Worm (Caenorhabditis elegans): ENCODE data around the gene fbxa-69.
"Not testable (repeated sequence)": the region's sequence is repeated elsewhere in the genome, so short reads cannot be mapped to it uniquely, and the experiment has no call there.

Gene fbxa-69

ce11 chrV:15826110-15826509 lies 10.3 kb upstream of the fbxa-69 start, which contains the start of gene srbc-51:
Gene srbc-51 (plus strand): TSS chrV:15826410.
- TF ChIP-seq vab-7 (GFP tag; IDR thresholded peaks at IDR 0.05) (no peak), aha-1 (tag) (peak; percentile 59)

- TF ChIP-seq ceh-28 (tag; optimal IDR thresholded peaks at IDR 0.05) (no peak), hlh-11 (tag; optimal IDR thresholded peaks at IDR 0.05) (no peak), attf-4 (tag; optimal IDR thresholded peaks at IDR 0.05) (no peak)
Observed at ce11 chrV:15824866-15825265, 9.1 kb upstream of the fbxa-69 start, which contains the start of gene srbc-50. Gene srbc-50 (minus strand): TSS chrV:15824966.

- TF ChIP-seq arid-1 (GFP tag; conservative IDR thresholded peaks at IDR 0.05) (no peak), hmg-1.1 (GFP tag; IDR thresholded peaks at IDR 0.05) (no peak), zip-2 (tag; optimal IDR thresholded peaks at IDR 0.05) (no peak), rbr-2 (tag; optimal IDR thresholded peaks at IDR 0.05) (no peak), egl-27 (tag; optimal IDR thresholded peaks at IDR 0.05) (no peak), tra-1 (GFP tag; IDR thresholded peaks at IDR 0.05) (no peak), nhr-76 (tag; optimal IDR thresholded peaks at IDR 0.05) (no peak), F26F4.8 (GFP tag; conservative IDR thresholded peaks at IDR 0.05) (no peak), nhr-42 (GFP tag; IDR thresholded peaks at IDR 0.05) (no peak), sdz-12 (GFP tag; optimal IDR thresholded peaks at IDR 0.05) (no peak), php-3 (GFP tag; IDR thresholded peaks at IDR 0.05) (no peak), egl-43 (GFP tag; IDR thresholded peaks at IDR 0.05) (no peak), dmd-8 (GFP tag; IDR thresholded peaks at IDR 0.05) (no peak), lsy-2 (tag; optimal IDR thresholded peaks at IDR 0.05) (no peak), ama-1 (optimal IDR thresholded peaks at IDR 0.05) (no peak), mxl-3 (GFP tag; optimal IDR thresholded peaks at IDR 0.05) (no peak)
Observed at ce11 chrV:15821398-15821797, 5.6 kb upstream of the fbxa-69 start, which contains the start of gene srbc-49. Gene srbc-49 (plus strand): TSS chrV:15821698.

- TF ChIP-seq sdz-12 (GFP tag; optimal IDR thresholded peaks at IDR 0.05), result no peak
- no peak for TF ChIP-seq mep-1 (tag; optimal IDR thresholded peaks at IDR 0.05)
- no peak for TF ChIP-seq ztf-7 (tag; optimal IDR thresholded peaks at IDR 0.05)
- peak; percentile 36 for TF ChIP-seq aha-1 (tag)
Observed at ce11 chrV:15819983-15820382, 4.2 kb upstream of the fbxa-69 start, which contains the start of gene srbc-48. Gene srbc-48 (plus strand): TSS chrV:15820283.

ce11 chrV:15817746-15818145 lies 2.0 kb upstream of the fbxa-69 start, which contains the start of gene abf-3:
Gene abf-3 (minus strand): TSS chrV:15817846.
- TF ChIP-seq aha-1 (tag) (peak; percentile 18), rbr-2 (tag; optimal IDR thresholded peaks at IDR 0.05) (no peak)

- not testable (repeated sequence) for TF ChIP-seq daf-19 (GFP tag; conservative IDR thresholded peaks at IDR 0.05); dpl-1 (GFP tag; optimal IDR thresholded peaks at IDR 0.05); ceh-20 (GFP tag; IDR thresholded peaks at IDR 0.05)
Observed at ce11 chrV:15811982-15812381, 3.8 kb downstream of the fbxa-69 start, which contains the start of gene nhr-282. Gene nhr-282 (plus strand): TSS chrV:15812282.

ce11 chrV:15810446-15810845 lies 5.3 kb downstream of the fbxa-69 start, which contains the start of gene F54B8.1:
Gene F54B8.1 (plus strand): TSS chrV:15810746.
- no peak for TF ChIP-seq D1046.2 (GFP tag; IDR thresholded peaks at IDR 0.05)
- TF ChIP-seq ZK337.2 (GFP tag; IDR thresholded peaks at IDR 0.05), result no peak
- TF ChIP-seq aly-2 (tag; optimal IDR thresholded peaks at IDR 0.05), result no peak
- no peak for TF ChIP-seq gei-8 (GFP tag; optimal IDR thresholded peaks at IDR 0.05)
- TF ChIP-seq lin-15B (tag; optimal IDR thresholded peaks at IDR 0.05), result no peak
- no peak for TF ChIP-seq madf-9 (GFP tag; conservative IDR thresholded peaks at IDR 0.05)
- no peak for TF ChIP-seq dpl-1 (GFP tag; optimal IDR thresholded peaks at IDR 0.05)
- no peak for TF ChIP-seq lin-38 (GFP tag; IDR thresholded peaks at IDR 0.05)
- TF ChIP-seq F26F4.8 (GFP tag; conservative IDR thresholded peaks at IDR 0.05), result no peak
- TF ChIP-seq ztf-11 (tag; optimal IDR thresholded peaks at IDR 0.05), result no peak
